Fruit fly (Drosophila melanogaster) whole organism, embryonic: ENCODE measurements around the gene CG10165.

Experiments
- Abd-B ChIP-seq: fragments of 200-800 bp; sonication (Bioruptor generic); optimal IDR thresholded peaks from 2 replicates; lab custom pipeline; 2018; ENCODE audit warnings: missing biosample characterization, mild to moderate bottlenecking, missing genetic modification characterization, moderate library complexity
- CG11398 ChIP-seq: fragments of 200-800 bp; sonication (Bioruptor generic); optimal IDR thresholded peaks from 2 replicates; lab custom pipeline; 2016; ENCODE audit warnings: missing biosample characterization, missing genetic modification characterization
- CG11456 ChIP-seq: fragments of 200-800 bp; sonication (Bioruptor generic); IDR thresholded peaks from 3 replicates; pipeline ENCODE4 v1.3.6; 2022; ENCODE audit warnings: missing biosample characterization, missing genetic modification characterization
- CG12071 ChIP-seq: fragments of 200-800 bp; sonication (Bioruptor generic); optimal IDR thresholded peaks from 3 replicates; lab custom pipeline; 2018; ENCODE audit warnings: missing biosample characterization, mild to moderate bottlenecking, missing genetic modification characterization
- CG12391 ChIP-seq: fragments of 200-800 bp; sonication (Bioruptor generic); optimal IDR thresholded peaks from 3 replicates; lab custom pipeline; 2018; ENCODE audit warnings: missing biosample characterization, mild to moderate bottlenecking, missing genetic modification characterization, moderate library complexity
- CG12942 ChIP-seq: fragments of 200-800 bp; sonication (Bioruptor generic); optimal IDR thresholded peaks from 3 replicates; lab custom pipeline; 2016; ENCODE audit warnings: missing biosample characterization, missing genetic modification characterization
- CG17359 ChIP-seq: fragments of 200-800 bp; sonication (Bioruptor generic); optimal IDR thresholded peaks from 3 replicates; lab custom pipeline; 2018; ENCODE audit warnings: missing biosample characterization, mild to moderate bottlenecking, missing genetic modification characterization, moderate library complexity
- CG1792 ChIP-seq: fragments of 200-800 bp; sonication (Bioruptor generic); optimal IDR thresholded peaks from 2 replicates; lab custom pipeline; 2016; ENCODE audit warnings: missing biosample characterization, missing genetic modification characterization
- CG18599 ChIP-seq: fragments of 200-800 bp; sonication (Bioruptor generic); optimal IDR thresholded peaks from 3 replicates; lab custom pipeline; 2017; ENCODE audit warnings: missing biosample characterization, missing genetic modification characterization, mild to moderate bottlenecking, moderate library complexity, missing genetic modification reagents
- CG31441 ChIP-seq: fragments of 200-800 bp; sonication (Bioruptor generic); IDR thresholded peaks from 2 replicates; pipeline ENCODE4 v1.3.6; 2022; ENCODE audit warnings: missing biosample characterization, missing genetic modification characterization
- CG34224 ChIP-seq: fragments of 200-800 bp; sonication (Bioruptor generic); IDR thresholded peaks from 3 replicates; pipeline ENCODE4 v1.3.6; 2022; ENCODE audit warnings: missing biosample characterization, missing genetic modification characterization; ENCODE audit not compliant: partially characterized antibody
- CG7963 ChIP-seq: fragments of 200-800 bp; sonication (Bioruptor generic); IDR thresholded peaks from 3 replicates; pipeline ENCODE4 v1.3.6; 2022; ENCODE audit warnings: missing biosample characterization, missing genetic modification characterization; ENCODE audit not compliant: partially characterized antibody
- CG7987 ChIP-seq: fragments of 200-800 bp; sonication (Bioruptor generic); optimal IDR thresholded peaks from 2 replicates; lab custom pipeline; 2018; ENCODE audit warnings: missing biosample characterization, mild to moderate bottlenecking, missing genetic modification characterization, moderate library complexity
- CG8281 ChIP-seq: fragments of 200-800 bp; sonication (Bioruptor generic); optimal IDR thresholded peaks from 2 replicates; lab custom pipeline; 2018; ENCODE audit warnings: missing biosample characterization, mild to moderate bottlenecking, missing genetic modification characterization, moderate library complexity
- CG8290 ChIP-seq, 3 experiments: fragments of 200-800 bp; sonication (Bioruptor generic); optimal IDR thresholded peaks; 2 replicates each; lab custom pipeline; 2016 to 2019; ENCODE audit warnings: missing biosample characterization in 3 of 3, missing genetic modification characterization in 3 of 3, mild to moderate bottlenecking in 2 of 3, moderate library complexity in 1 of 3
- CG8359 ChIP-seq: fragments of 200-800 bp; sonication (Bioruptor generic); optimal IDR thresholded peaks from 2 replicates; lab custom pipeline; 2017; ENCODE audit warnings: missing biosample characterization, mild to moderate bottlenecking, missing genetic modification characterization, borderline replicate concordance
- CG8388 ChIP-seq: fragments of 200-800 bp; sonication (Bioruptor generic); optimal IDR thresholded peaks from 2 replicates; lab custom pipeline; 2019; ENCODE audit warnings: missing biosample characterization, mild to moderate bottlenecking, missing genetic modification characterization, moderate library complexity
- CG9932 ChIP-seq: fragments of 200-800 bp; sonication (Bioruptor generic); IDR thresholded peaks from 2 replicates; pipeline ENCODE4 v1.3.6; 2022; ENCODE audit warnings: missing biosample characterization, missing genetic modification characterization
- Gsc ChIP-seq: fragments of 200-800 bp; sonication (Bioruptor generic); IDR thresholded peaks from 2 replicates; pipeline ENCODE4 v1.3.6; 2022; ENCODE audit warnings: missing biosample characterization, missing genetic modification characterization
- Lim3 ChIP-seq: fragments of 200-800 bp; sonication (Bioruptor generic); IDR thresholded peaks from 2 replicates; pipeline ENCODE4 v1.3.6; 2022; ENCODE audit warnings: missing biosample characterization, missing genetic modification characterization
- Meics ChIP-seq: fragments of 200-800 bp; sonication (Bioruptor generic); optimal IDR thresholded peaks from 2 replicates; lab custom pipeline; 2017; ENCODE audit warnings: missing biosample characterization, mild to moderate bottlenecking, missing genetic modification characterization
- Opbp ChIP-seq: fragments of 200-800 bp; sonication (Bioruptor generic); IDR thresholded peaks from 3 replicates; pipeline ENCODE4 v1.3.6; 2022; ENCODE audit warnings: missing biosample characterization, missing genetic modification characterization; ENCODE audit not compliant: partially characterized antibody
- PHDP ChIP-seq: fragments of 200-800 bp; sonication (Bioruptor generic); optimal IDR thresholded peaks from 3 replicates; lab custom pipeline; 2018; ENCODE audit warnings: missing biosample characterization, mild to moderate bottlenecking, missing genetic modification characterization, moderate library complexity
- Scr ChIP-seq: fragments of 200-800 bp; sonication (Bioruptor generic); IDR thresholded peaks from 2 replicates; pipeline ENCODE4 v1.3.6; 2022; ENCODE audit warnings: missing biosample characterization, missing genetic modification characterization; ENCODE audit not compliant: partially characterized antibody
- Tbp ChIP-seq: fragments of >200 bp; optimal IDR thresholded peaks from 2 replicates; lab custom pipeline; 2018; ENCODE audit warnings: missing biosample characterization, missing genetic modification characterization
- Usf ChIP-seq: fragments of 200-800 bp; sonication (Bioruptor generic); optimal IDR thresholded peaks from 2 replicates; lab custom pipeline; 2017; ENCODE audit warnings: missing genotype, missing biosample characterization, missing genetic modification characterization
- bab2 ChIP-seq: fragments of 200-800 bp; sonication (Bioruptor generic); optimal IDR thresholded peaks from 2 replicates; lab custom pipeline; 2016; ENCODE audit warnings: missing biosample characterization, missing genetic modification characterization
- bcd ChIP-seq: fragments of 200-800 bp; sonication (Bioruptor generic); optimal IDR thresholded peaks from 2 replicates; lab custom pipeline; 2017; ENCODE audit warnings: missing biosample characterization, mild to moderate bottlenecking, missing genetic modification characterization
- cato ChIP-seq: fragments of 200-800 bp; sonication (Bioruptor generic); optimal IDR thresholded peaks from 2 replicates; lab custom pipeline; 2016; ENCODE audit warnings: missing biosample characterization, missing genetic modification characterization, borderline replicate concordance
- cg ChIP-seq: fragments of 200-800 bp; sonication (Bioruptor generic); optimal IDR thresholded peaks from 3 replicates; lab custom pipeline; 2019; ENCODE audit warnings: missing biosample characterization, mild to moderate bottlenecking, missing genetic modification characterization, moderate library complexity
- chif ChIP-seq, 2 experiments: fragments of 200-800 bp; sonication (Bioruptor generic); optimal IDR thresholded peaks; 3 replicates each; lab custom pipeline; 2016; ENCODE audit warnings: missing biosample characterization in 2 of 2, missing genetic modification characterization in 2 of 2
- crc ChIP-seq: fragments of 200-800 bp; sonication (Bioruptor generic); optimal IDR thresholded peaks from 2 replicates; lab custom pipeline; 2016; ENCODE audit warnings: missing biosample characterization, missing genetic modification characterization
- dimm ChIP-seq: fragments of 200-800 bp; sonication (Bioruptor generic); IDR thresholded peaks from 2 replicates; pipeline ENCODE4 v1.3.6; 2022; ENCODE audit warnings: missing biosample characterization, missing genetic modification characterization
- dm ChIP-seq: fragments of 200-800 bp; sonication (Bioruptor generic); optimal IDR thresholded peaks from 3 replicates; lab custom pipeline; 2016; ENCODE audit warnings: missing biosample characterization, missing genetic modification characterization
- fru ChIP-seq: fragments of >200 bp; optimal IDR thresholded peaks from 2 replicates; lab custom pipeline; 2017
- gro ChIP-seq: fragments of 200-800 bp; sonication (Bioruptor generic); optimal IDR thresholded peaks from 2 replicates; lab custom pipeline; 2016; ENCODE audit warnings: missing biosample characterization, missing genetic modification characterization
- gsb-n ChIP-seq: fragments of 200-800 bp; sonication (Bioruptor generic); optimal IDR thresholded peaks from 3 replicates; lab custom pipeline; 2018; ENCODE audit warnings: missing biosample characterization, mild to moderate bottlenecking, missing genetic modification characterization
- insv ChIP-seq, 2 experiments: fragments of 200-800 bp; sonication (Bioruptor generic); optimal IDR thresholded peaks; 3 replicates each; lab custom pipeline; 2016 to 2018; ENCODE audit warnings: missing biosample characterization in 2 of 2, missing genetic modification characterization in 2 of 2
- org-1 ChIP-seq: fragments of 200-800 bp; sonication (Bioruptor generic); optimal IDR thresholded peaks from 2 replicates; lab custom pipeline; 2017; ENCODE audit warnings: missing biosample characterization, missing genetic modification characterization
- pfk ChIP-seq: fragments of 200-800 bp; sonication (Bioruptor generic); optimal IDR thresholded peaks from 2 replicates; lab custom pipeline; 2018; ENCODE audit warnings: missing biosample characterization, mild to moderate bottlenecking, missing genetic modification characterization, moderate library complexity
- pho ChIP-seq: fragments of 200-800 bp; sonication (Bioruptor generic); optimal IDR thresholded peaks from 2 replicates; lab custom pipeline; 2016; ENCODE audit warnings: missing biosample characterization, missing genetic modification characterization
- scrt ChIP-seq: fragments of 200-800 bp; sonication (Bioruptor generic); optimal IDR thresholded peaks from 2 replicates; lab custom pipeline; 2018; ENCODE audit warnings: missing biosample characterization, mild to moderate bottlenecking, missing genetic modification characterization, moderate library complexity
- sqz ChIP-seq: fragments of 200-800 bp; sonication (Bioruptor generic); optimal IDR thresholded peaks from 3 replicates; lab custom pipeline; 2018; ENCODE audit warnings: missing biosample characterization, mild to moderate bottlenecking, missing genetic modification characterization
- ssp ChIP-seq: fragments of 200-800 bp; sonication (Bioruptor generic); IDR thresholded peaks from 2 replicates; pipeline ENCODE4 v1.3.6; 2022; ENCODE audit warnings: missing biosample characterization, missing genetic modification characterization
- tin ChIP-seq: fragments of 200-800 bp; sonication (Bioruptor generic); optimal IDR thresholded peaks from 3 replicates; lab custom pipeline; 2016; ENCODE audit warnings: missing biosample characterization, missing genetic modification characterization
- trh ChIP-seq: fragments of 200-800 bp; sonication (Bioruptor generic); optimal IDR thresholded peaks from 2 replicates; lab custom pipeline; 2016; ENCODE audit warnings: missing biosample characterization, missing genetic modification characterization
- zen2 ChIP-seq: fragments of 200-800 bp; sonication (Bioruptor generic); IDR thresholded peaks from 3 replicates; pipeline ENCODE4 v1.3.6; 2022; ENCODE audit warnings: missing biosample characterization, missing genetic modification characterization; ENCODE audit not compliant: partially characterized antibody
- zfh1 ChIP-seq: fragments of 200-800 bp; sonication (Bioruptor generic); IDR thresholded peaks from 3 replicates; pipeline ENCODE4 v1.3.6; 2022; ENCODE audit warnings: missing biosample characterization, missing genetic modification characterization

CG10165 gene

DNA sequence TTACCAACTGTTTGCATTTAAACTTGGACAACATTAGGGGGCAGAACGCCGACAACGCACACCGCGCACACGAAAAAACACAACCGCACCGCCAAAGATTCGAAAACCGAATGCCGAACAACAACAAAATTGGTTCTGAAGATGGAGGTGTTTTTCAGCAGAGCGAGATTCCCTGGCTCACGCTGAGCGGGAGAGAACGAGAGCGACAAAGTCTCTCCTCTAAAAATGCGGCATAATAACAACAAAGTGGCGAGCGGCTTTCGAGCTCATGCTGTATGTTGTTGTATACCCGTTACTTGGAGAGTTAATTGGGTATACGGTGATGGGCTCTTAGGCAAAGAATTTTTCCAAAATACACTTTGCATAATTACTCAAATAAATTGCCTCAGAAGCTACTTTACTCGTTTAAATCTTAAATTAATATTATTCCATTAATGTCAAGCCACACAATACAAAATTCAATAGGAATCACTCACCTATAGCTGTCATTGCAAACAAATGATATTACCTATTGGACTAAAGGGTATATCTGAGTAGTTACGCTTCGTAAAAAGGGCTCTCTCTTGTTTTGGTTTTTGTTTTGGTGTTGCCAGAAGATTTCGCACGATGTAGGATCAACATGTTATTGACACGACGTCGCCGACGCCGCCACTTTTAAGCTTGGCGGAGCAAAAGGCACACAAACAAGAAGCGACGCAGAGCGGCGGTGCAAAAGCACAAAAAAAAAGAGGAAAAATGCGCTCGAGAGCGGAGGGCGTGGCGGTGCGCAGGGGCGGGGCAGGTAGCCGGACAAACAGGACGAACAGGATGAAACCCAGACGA, 42.6 kb upstream of the CG10165 start (continued):
- no peak for TF ChIP-seq CG8359 (GFP tag; lab: Kevin White, UChicago)
- peak; percentile 70 for TF ChIP-seq CG17359
- peak; percentile 53 for TF ChIP-seq CG8388 (GFP tag; lab: Kevin White, UChicago)
- TF ChIP-seq Opbp = no peak; the same call in 2 of the 3 replicates
- TF ChIP-seq chif (GFP tag; optimal IDR thresholded peaks at IDR 0.05; lab: Kevin White, UChicago) = peak in 1 of 2 experiments; percentile 55
- no peak for TF ChIP-seq CG11398 (GFP tag; lab: Kevin White, UChicago)
- TF ChIP-seq pho (GFP tag; lab: Kevin White, UChicago) = peak; percentile 65
- no peak for TF ChIP-seq CG8281 (tag; lab: Kevin White, UChicago)
- TF ChIP-seq Lim3 = no peak
- TF ChIP-seq crc (GFP tag; lab: Kevin White, UChicago) = no peak
- no peak for TF ChIP-seq Scr (GFP tag; lab: Robert Waterston, UW)
- TF ChIP-seq CG9932 = peak; percentile 75
- TF ChIP-seq tin (GFP tag; lab: Kevin White, UChicago) = peak; percentile 51
- TF ChIP-seq CG7987 (GFP tag; lab: Kevin White, UChicago) = no peak
- TF ChIP-seq Gsc = no peak
- peak in 1 of 2 experiments; percentile 13 for TF ChIP-seq insv (GFP tag; optimal IDR thresholded peaks at IDR 0.05; lab: Kevin White, UChicago)
- no peak for TF ChIP-seq ssp (GFP tag; lab: Robert Waterston, UW)
- TF ChIP-seq scrt = peak; percentile 78
- no peak for TF ChIP-seq fru (lab: Kevin White, UChicago)
- TF ChIP-seq CG18599 (GFP tag; lab: Kevin White, UChicago) = peak; percentile 87
- peak; percentile 35 for TF ChIP-seq CG12071 (GFP tag; lab: Kevin White, UChicago)
- no peak; the same call in 2 of the 3 replicates for TF ChIP-seq CG34224 (GFP tag; lab: Robert Waterston, UW)
- peak; percentile 12 for TF ChIP-seq bab2 (GFP tag; lab: Kevin White, UChicago)
- no peak for TF ChIP-seq dm (GFP tag; lab: Kevin White, UChicago)
- no peak for TF ChIP-seq sqz (GFP tag; lab: Kevin White, UChicago)
- no peak for TF ChIP-seq CG1792 (GFP tag; lab: Kevin White, UChicago)
- TF ChIP-seq gro = peak; percentile 73
- peak; percentile 67 for TF ChIP-seq CG31441 (GFP tag; lab: Robert Waterston, UW)
- TF ChIP-seq PHDP (tag; lab: Kevin White, UChicago) = peak; percentile 78
- peak; percentile 64; the same call in 2 of the 3 replicates for TF ChIP-seq zfh1 (GFP tag; lab: Robert Waterston, UW)
- TF ChIP-seq Meics (GFP tag; lab: Kevin White, UChicago) = peak; percentile 79
- peak; percentile 49 for TF ChIP-seq Abd-B (GFP tag; lab: Kevin White, UChicago)
- TF ChIP-seq Tbp (GFP tag; lab: Kevin White, UChicago) = no peak
- no peak for TF ChIP-seq cato (GFP tag; lab: Kevin White, UChicago)
- peak; percentile 63 for TF ChIP-seq bcd
- peak; percentile 60 for TF ChIP-seq gsb-n (tag; lab: Kevin White, UChicago)
- TF ChIP-seq CG7963 = no peak
- no peak for TF ChIP-seq zen2 (GFP tag; lab: Robert Waterston, UW)
- TF ChIP-seq pfk (GFP tag; lab: Kevin White, UChicago) = peak; percentile 60
- peak; percentile 28 for TF ChIP-seq CG12942 (GFP tag; lab: Kevin White, UChicago)
- no peak for TF ChIP-seq trh (GFP tag; lab: Kevin White, UChicago)
- no peak for TF ChIP-seq dimm (GFP tag; lab: Robert Waterston, UW)
- peak; percentile 70 for TF ChIP-seq CG12391 (tag; lab: Kevin White, UChicago)
- TF ChIP-seq cg (GFP tag; lab: Kevin White, UChicago) = no peak
- TF ChIP-seq CG11456 = no peak; the same call in 2 of the 3 replicates
- peak; percentile 50 for TF ChIP-seq CG8290 (GFP tag; optimal IDR thresholded peaks at IDR 0.05; lab: Kevin White, UChicago)
- no peak for TF ChIP-seq CG8290 (tag; optimal IDR thresholded peaks at IDR 0.05; lab: Kevin White, UChicago)
- TF ChIP-seq Usf (GFP tag; lab: Kevin White, UChicago) = peak; percentile 34
- TF ChIP-seq org-1 (GFP tag; lab: Kevin White, UChicago) = peak; percentile 61
